Fruit fly (Drosophila melanogaster): Measurements from ENCODE around the gene CG42238.
A peak's percentile ranks its signal among the peaks of the same experiment; 100 is the strongest.

CG42238 gene

DNA sequence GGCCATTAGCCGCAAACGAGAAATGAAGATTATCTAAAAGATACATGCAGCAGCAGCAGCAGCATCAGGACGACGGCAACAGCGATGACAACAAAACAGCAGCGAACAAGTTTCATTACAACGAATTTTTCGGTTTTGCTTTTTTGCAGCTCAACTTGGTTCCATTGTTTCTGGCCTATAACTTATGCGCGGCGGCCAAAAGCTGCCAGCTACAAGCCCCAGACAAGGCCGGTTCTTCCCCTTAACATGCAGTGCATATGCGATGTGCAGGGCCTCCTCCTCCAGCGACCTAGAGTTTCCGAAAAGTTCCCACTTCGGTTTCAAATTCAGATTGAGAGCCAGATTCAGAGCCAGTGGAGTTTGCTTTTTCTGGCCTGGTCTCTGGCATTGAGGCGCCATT lies 94.7 kb downstream of the CG42238 start:
- no peak for TF ChIP-seq Dif (GFP tag; optimal IDR thresholded peaks at IDR 0.05; ENCODE audit: partially characterized antibody)
- TF ChIP-seq Dfd (GFP tag; optimal IDR thresholded peaks at IDR 0.05), result peak; percentile 19
- no peak for TF ChIP-seq sv (GFP tag; optimal IDR thresholded peaks at IDR 0.05)
- no peak for TF ChIP-seq Rel (GFP tag; optimal IDR thresholded peaks at IDR 0.05)
- peak; percentile 78 for TF ChIP-seq Rel (tag; optimal IDR thresholded peaks at IDR 0.05)

DNA sequence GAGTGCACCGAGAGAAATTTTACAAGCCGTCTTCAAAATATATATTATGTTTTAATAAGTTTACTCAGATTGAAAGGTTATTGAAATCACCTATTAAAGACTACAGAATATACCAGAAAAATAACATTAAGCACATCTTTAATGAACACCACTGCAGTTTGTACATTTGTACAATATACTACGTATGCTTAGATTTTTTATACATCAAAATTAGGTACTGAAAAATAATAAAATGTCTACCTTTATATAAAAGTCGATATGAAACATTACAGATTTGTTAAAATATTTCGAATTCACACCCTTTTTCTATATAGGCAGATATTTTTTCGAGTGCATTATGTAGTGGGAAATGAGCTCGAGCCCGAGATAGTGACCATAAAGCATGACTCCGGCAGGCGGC lies 95.1 kb downstream of the CG42238 start:
- peak; percentile 67 for TF ChIP-seq Sp1 (GFP tag; optimal IDR thresholded peaks at IDR 0.05)
- TF ChIP-seq fru (GFP tag; optimal IDR thresholded peaks at IDR 0.05), result peak; percentile 53
- peak; percentile 49 for TF ChIP-seq h (GFP tag; optimal IDR thresholded peaks at IDR 0.05)
- TF ChIP-seq GATAd (GFP tag; optimal IDR thresholded peaks at IDR 0.05), result no peak
- no peak for TF ChIP-seq brk (GFP tag; optimal IDR thresholded peaks at IDR 0.05)
- peak; percentile 5 for TF ChIP-seq rgr (GFP tag; optimal IDR thresholded peaks at IDR 0.05)
- TF ChIP-seq Dfd (GFP tag; optimal IDR thresholded peaks at IDR 0.05), result no peak
- no peak for TF ChIP-seq Rel (GFP tag; optimal IDR thresholded peaks at IDR 0.05)
- no peak for TF ChIP-seq Rel (tag; optimal IDR thresholded peaks at IDR 0.05)
- TF ChIP-seq Dif (GFP tag; optimal IDR thresholded peaks at IDR 0.05; ENCODE audit: partially characterized antibody), result no peak
- TF ChIP-seq Vsx2 (GFP tag; optimal IDR thresholded peaks at IDR 0.05; ENCODE audit: partially characterized antibody), result no peak
- TF ChIP-seq HLH106 (tag; optimal IDR thresholded peaks at IDR 0.05), result peak; percentile 72
- peak; percentile 18 for TF ChIP-seq OdsH (GFP tag; optimal IDR thresholded peaks at IDR 0.05)
- TF ChIP-seq N (GFP tag; optimal IDR thresholded peaks at IDR 0.05), result no peak
- TF ChIP-seq psq (GFP tag; optimal IDR thresholded peaks at IDR 0.05), result peak; percentile 41
- peak in 1 of 2 experiments; percentile 57 for TF ChIP-seq foxo (GFP tag; optimal IDR thresholded peaks at IDR 0.05)
- TF ChIP-seq CG9705 (GFP tag; optimal IDR thresholded peaks at IDR 0.05), result no peak
- TF ChIP-seq CrebA (GFP tag; optimal IDR thresholded peaks at IDR 0.05; ENCODE audit: borderline replicate concordance), result no peak
- TF ChIP-seq Mio (GFP tag; optimal IDR thresholded peaks at IDR 0.05), result no peak

DNA sequence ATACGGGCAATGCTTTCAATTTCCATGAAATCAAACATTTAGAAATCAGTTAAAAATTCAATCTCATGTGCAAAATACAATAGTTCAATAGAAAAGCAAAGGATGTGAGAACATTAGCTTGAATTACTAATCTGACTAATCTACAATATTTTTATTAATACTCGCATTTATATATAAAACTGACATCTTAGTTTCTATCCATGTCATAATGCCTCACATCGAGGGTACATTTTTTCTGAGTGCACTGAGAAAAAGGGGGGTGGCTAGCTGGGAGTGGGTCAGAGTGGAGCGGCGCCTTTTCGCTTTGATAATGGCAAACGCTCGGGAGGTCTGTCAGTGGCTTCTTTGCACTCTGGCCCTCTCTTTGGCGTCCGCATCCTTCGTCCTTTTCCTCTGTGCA lies 100.6 kb downstream of the CG42238 start:
- TF ChIP-seq jim (GFP tag; optimal IDR thresholded peaks at IDR 0.05) (no peak), rgr (GFP tag; optimal IDR thresholded peaks at IDR 0.05) (no peak), usp (GFP tag; optimal IDR thresholded peaks at IDR 0.05) (no peak), foxo (GFP tag; optimal IDR thresholded peaks at IDR 0.05) (no peak)

DNA sequence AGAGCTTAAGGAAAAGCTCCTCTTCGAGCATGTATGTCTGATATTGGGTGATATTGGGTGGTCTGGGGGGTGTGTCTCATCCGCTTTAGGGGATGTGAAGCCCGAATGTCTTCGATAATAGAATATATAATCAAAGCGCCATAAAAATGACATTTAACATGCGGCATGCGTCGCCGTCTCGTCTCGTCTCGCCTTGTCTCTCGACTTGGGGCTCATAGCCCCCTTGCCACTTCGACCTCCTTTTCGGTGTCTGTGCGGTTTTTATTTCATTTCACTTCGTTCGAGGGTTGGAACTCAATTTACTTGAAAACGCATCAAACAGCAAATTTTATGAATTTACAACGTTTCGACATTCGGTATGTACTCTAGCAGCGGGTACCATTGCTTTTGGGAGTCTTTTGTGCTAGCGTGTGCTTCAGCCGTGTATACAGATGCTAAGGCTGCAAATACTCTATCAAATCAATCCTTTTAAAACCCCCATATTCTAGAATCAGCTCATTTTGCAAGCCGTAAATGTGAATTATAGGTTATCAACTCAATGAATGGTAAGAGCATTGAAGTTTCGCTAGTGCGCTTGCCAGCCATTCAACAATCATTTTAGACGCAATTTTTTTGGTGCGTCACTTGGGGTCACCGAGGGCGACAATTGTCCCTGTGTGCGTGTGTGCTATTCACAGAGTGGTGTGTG lies 101.4 kb downstream of the CG42238 start:
- no peak for TF ChIP-seq sage (GFP tag; optimal IDR thresholded peaks at IDR 0.05)
- TF ChIP-seq Myc (optimal IDR thresholded peaks at IDR 0.05), result no peak
- TF ChIP-seq woc (GFP tag; optimal IDR thresholded peaks at IDR 0.05), result no peak
- no peak for TF ChIP-seq lola (GFP tag; optimal IDR thresholded peaks at IDR 0.05)
- peak in 1 of 2 experiments; percentile 4 for TF ChIP-seq foxo (GFP tag; optimal IDR thresholded peaks at IDR 0.05)
- no peak for TF ChIP-seq N (GFP tag; optimal IDR thresholded peaks at IDR 0.05)
- TF ChIP-seq CrebA (GFP tag; optimal IDR thresholded peaks at IDR 0.05; ENCODE audit: borderline replicate concordance), result no peak

DNA sequence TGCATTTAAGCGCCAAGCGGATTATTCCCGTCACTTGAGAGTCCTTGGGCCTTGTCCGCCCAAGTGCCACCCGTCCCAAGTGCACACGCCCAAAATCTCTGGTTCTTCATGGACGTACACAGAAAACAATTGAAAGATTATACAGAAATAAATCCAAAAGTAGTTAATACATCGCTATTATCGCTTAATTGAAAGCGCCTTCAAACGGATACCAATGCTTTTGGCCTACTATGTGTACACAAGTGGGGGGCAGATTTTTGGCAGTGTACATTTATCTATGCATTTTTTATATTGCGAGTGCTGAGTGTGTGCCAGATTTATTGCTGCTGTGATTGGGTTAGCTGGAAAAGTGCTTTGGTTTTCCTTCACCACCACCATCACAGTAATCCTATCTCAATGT lies 103.3 kb downstream of the CG42238 start:
- no peak for TF ChIP-seq foxo (GFP tag; optimal IDR thresholded peaks at IDR 0.05)
- TF ChIP-seq Jra (GFP tag; optimal IDR thresholded peaks at IDR 0.05), result no peak
- no peak for TF ChIP-seq sage (GFP tag; optimal IDR thresholded peaks at IDR 0.05)
- no peak for TF ChIP-seq pan (optimal IDR thresholded peaks at IDR 0.05)
- no peak for TF ChIP-seq dl (GFP tag; optimal IDR thresholded peaks at IDR 0.05; ENCODE audit: insufficient read depth in 1 of 2, partially characterized antibody in 2 of 2)

DNA sequence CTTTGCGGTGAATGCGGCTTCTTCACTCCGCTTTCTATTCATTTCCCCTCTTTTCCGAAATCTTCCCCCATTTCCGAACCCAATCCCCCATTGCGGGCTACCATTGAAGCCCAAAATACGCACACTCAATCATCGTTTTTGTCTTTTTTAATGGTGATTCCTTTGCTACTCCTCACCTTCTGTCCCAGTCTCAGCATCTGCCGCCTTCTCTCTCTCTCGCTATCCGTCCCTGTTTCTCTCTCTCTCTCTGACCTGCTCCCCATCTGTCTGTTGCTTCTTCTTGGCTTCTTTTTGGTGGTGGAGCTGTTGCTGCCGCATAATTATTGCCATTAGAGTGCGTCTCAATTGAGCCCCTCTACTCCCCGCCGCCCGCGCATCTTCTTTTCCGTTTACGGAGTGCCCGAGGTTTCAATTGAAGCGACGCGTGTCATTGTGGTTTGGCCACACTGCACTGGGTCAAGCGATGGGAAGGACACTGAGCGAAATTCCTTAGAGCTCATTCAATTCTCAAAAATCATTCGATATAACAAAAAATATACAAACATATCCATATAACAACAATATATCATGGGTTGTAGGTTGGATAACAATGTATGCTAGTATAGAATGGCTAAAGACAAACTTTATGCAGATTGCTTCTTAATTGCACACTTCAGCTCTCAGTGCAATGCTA lies 106.9 kb downstream of the CG42238 start:
- no peak for TF ChIP-seq dl (GFP tag; optimal IDR thresholded peaks at IDR 0.05; ENCODE audit: insufficient read depth in 1 of 2, partially characterized antibody in 2 of 2)
- no peak for TF ChIP-seq Vsx2 (GFP tag; optimal IDR thresholded peaks at IDR 0.05; ENCODE audit: partially characterized antibody)
- no peak for TF ChIP-seq Jra (GFP tag; optimal IDR thresholded peaks at IDR 0.05)
- TF ChIP-seq Abd-B (GFP tag; optimal IDR thresholded peaks at IDR 0.05), result no peak
- no peak for TF ChIP-seq tai (GFP tag; optimal IDR thresholded peaks at IDR 0.05)
- no peak for TF ChIP-seq OdsH (GFP tag; optimal IDR thresholded peaks at IDR 0.05)
- no peak for TF ChIP-seq usp (GFP tag; optimal IDR thresholded peaks at IDR 0.05)
- TF ChIP-seq Dfd (GFP tag; optimal IDR thresholded peaks at IDR 0.05), result no peak
- TF ChIP-seq Hnf4 (GFP tag; optimal IDR thresholded peaks at IDR 0.05), result no peak
- no peak for TF ChIP-seq br (GFP tag; optimal IDR thresholded peaks at IDR 0.05)
- no peak for TF ChIP-seq CrebA (GFP tag; optimal IDR thresholded peaks at IDR 0.05; ENCODE audit: borderline replicate concordance)
- TF ChIP-seq Myc (optimal IDR thresholded peaks at IDR 0.05), result no peak
- TF ChIP-seq dmrt93B (GFP tag; optimal IDR thresholded peaks at IDR 0.05), result peak; percentile 9
- TF ChIP-seq HLH106 (tag; optimal IDR thresholded peaks at IDR 0.05), result peak; percentile 13
- peak; percentile 55 for TF ChIP-seq fru (GFP tag; optimal IDR thresholded peaks at IDR 0.05)
- no peak for TF ChIP-seq brk (GFP tag; optimal IDR thresholded peaks at IDR 0.05)
- TF ChIP-seq CG9705 (GFP tag; optimal IDR thresholded peaks at IDR 0.05), result no peak
- peak; percentile 10 for TF ChIP-seq rgr (GFP tag; optimal IDR thresholded peaks at IDR 0.05)
- no peak for TF ChIP-seq CG32264 (GFP tag; optimal IDR thresholded peaks at IDR 0.05)
- TF ChIP-seq Sp1 (GFP tag; optimal IDR thresholded peaks at IDR 0.05), result no peak
- TF ChIP-seq GATAd (GFP tag; optimal IDR thresholded peaks at IDR 0.05), result no peak
- no peak for TF ChIP-seq sv (GFP tag; optimal IDR thresholded peaks at IDR 0.05)
- no peak for TF ChIP-seq dsf (GFP tag; optimal IDR thresholded peaks at IDR 0.05; ENCODE audit: borderline replicate concordance)
- TF ChIP-seq woc (GFP tag; optimal IDR thresholded peaks at IDR 0.05), result no peak
